Fruit fly (Drosophila melanogaster) Kc167 (cell line): ENCODE data around the gene CG7326.

Experiments used
- insv ChIP-seq: fragments of >200 bp; optimal IDR thresholded peaks from 3 replicates; lab custom pipeline; 2018; ENCODE audit warnings: missing external identifiers
- psq ChIP-seq: fragments of >200 bp; optimal IDR thresholded peaks from 2 replicates; lab custom pipeline; 2017; ENCODE audit warnings: missing external identifiers
- ttk ChIP-seq: sonication (Bioruptor generic); optimal IDR thresholded peaks from 2 replicates; lab custom pipeline; 2017; ENCODE audit warnings: missing external identifiers

DNA sequence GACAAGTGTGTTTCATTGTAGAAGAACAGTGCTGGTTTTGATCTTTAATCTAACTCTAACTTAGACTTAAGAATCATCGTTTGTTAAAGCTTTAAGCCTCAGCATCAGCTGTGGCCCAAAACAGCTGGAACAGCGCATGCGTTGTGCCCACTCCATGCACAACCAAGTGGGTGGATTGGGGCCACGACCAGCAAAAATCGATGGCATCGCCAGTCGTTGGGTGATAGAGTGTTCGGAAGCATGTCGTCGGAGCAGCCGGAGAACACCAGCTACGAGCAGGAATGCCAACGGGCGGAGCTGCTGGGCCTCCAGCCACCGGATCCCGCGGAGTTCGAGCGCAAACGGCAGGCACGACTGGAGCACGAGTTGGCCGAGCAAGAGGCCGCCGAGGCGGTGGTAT lies 3.5 kb downstream of the CG7326 start, which contains the start of gene CG32544:
- TF ChIP-seq insv (lab: Kevin White, UChicago), result no peak
- TF ChIP-seq ttk (lab: Kevin White, UChicago), result no peak
- TF ChIP-seq psq (lab: Kevin White, UChicago), result no peak
